Fruit fly (Drosophila melanogaster) whole organism, embryonic: ENCODE results near the gene CG6479.

ENCODE experiments used
- Antp ChIP-seq: fragments of 200-800 bp; sonication (Bioruptor generic); optimal IDR thresholded peaks from 3 replicates; lab custom pipeline; 2016; ENCODE audit warnings: missing biosample characterization, missing genetic modification characterization
- C15 ChIP-seq: fragments of 200-800 bp; sonication (Bioruptor generic); IDR thresholded peaks from 3 replicates; pipeline ENCODE4 v1.3.6; 2022; ENCODE audit warnings: missing biosample characterization, missing genetic modification characterization
- CG11723 ChIP-seq: fragments of 200-800 bp; sonication (Bioruptor generic); optimal IDR thresholded peaks from 2 replicates; lab custom pipeline; 2017; ENCODE audit warnings: missing biosample characterization, mild to moderate bottlenecking, missing genetic modification characterization
- CG14710 ChIP-seq: fragments of 200-800 bp; sonication (Bioruptor generic); optimal IDR thresholded peaks from 3 replicates; lab custom pipeline; 2019; ENCODE audit warnings: missing biosample characterization, mild to moderate bottlenecking, missing genetic modification characterization, moderate library complexity
- CG15011 ChIP-seq: fragments of 200-800 bp; sonication (Bioruptor generic); optimal IDR thresholded peaks from 3 replicates; lab custom pipeline; 2018; ENCODE audit warnings: missing biosample characterization, mild to moderate bottlenecking, missing genetic modification characterization
- CG17829 ChIP-seq: fragments of 200-800 bp; optimal IDR thresholded peaks from 2 replicates; lab custom pipeline; 2019; ENCODE audit warnings: missing biosample characterization, mild to moderate bottlenecking, missing genetic modification characterization, moderate library complexity
- CG2116 ChIP-seq: fragments of 200-800 bp; sonication (Bioruptor generic); optimal IDR thresholded peaks from 3 replicates; lab custom pipeline; 2018; ENCODE audit warnings: missing biosample characterization, mild to moderate bottlenecking, missing genetic modification characterization
- CG2712 ChIP-seq: fragments of 200-800 bp; optimal IDR thresholded peaks from 3 replicates; lab custom pipeline; 2019; ENCODE audit warnings: missing biosample characterization, mild to moderate bottlenecking, missing genetic modification characterization, moderate library complexity
- CG31388 ChIP-seq: fragments of 200-800 bp; sonication (Bioruptor generic); optimal IDR thresholded peaks from 2 replicates; lab custom pipeline; 2016; ENCODE audit warnings: missing biosample characterization, missing genetic modification characterization
- CG4617 ChIP-seq: fragments of 200-800 bp; sonication (Bioruptor generic); optimal IDR thresholded peaks from 3 replicates; lab custom pipeline; 2016; ENCODE audit warnings: missing biosample characterization, missing genetic modification characterization, borderline replicate concordance
- CG4854 ChIP-seq: fragments of 200-800 bp; sonication (Bioruptor generic); optimal IDR thresholded peaks from 2 replicates; lab custom pipeline; 2016; ENCODE audit warnings: missing biosample characterization, missing genetic modification characterization, inconsistent platforms
- CG8388 ChIP-seq: fragments of 200-800 bp; sonication (Bioruptor generic); optimal IDR thresholded peaks from 2 replicates; lab custom pipeline; 2019; ENCODE audit warnings: missing biosample characterization, mild to moderate bottlenecking, missing genetic modification characterization, moderate library complexity
- Chrac-16 ChIP-seq: fragments of 200-800 bp; sonication (Bioruptor generic); optimal IDR thresholded peaks from 3 replicates; lab custom pipeline; 2016; ENCODE audit warnings: missing biosample characterization, missing genetic modification characterization
- ERR ChIP-seq: fragments of 200-800 bp; sonication (Bioruptor generic); optimal IDR thresholded peaks from 2 replicates; lab custom pipeline; 2016; ENCODE audit warnings: missing biosample characterization, missing genetic modification characterization
- Elba2 ChIP-seq: fragments of 200-800 bp; sonication (Bioruptor generic); optimal IDR thresholded peaks from 3 replicates; lab custom pipeline; 2016; ENCODE audit warnings: missing biosample characterization, missing genetic modification characterization
- Kr ChIP-seq: fragments of 200-800 bp; sonication (Bioruptor generic); optimal IDR thresholded peaks from 2 replicates; lab custom pipeline; 2017; ENCODE audit warnings: missing biosample characterization, mild to moderate bottlenecking, missing genetic modification characterization
- Lhr ChIP-seq: fragments of 200-800 bp; sonication (Bioruptor generic); optimal IDR thresholded peaks from 3 replicates; lab custom pipeline; 2017; ENCODE audit warnings: mild to moderate bottlenecking, missing biosample characterization, missing genetic modification reagents, missing genetic modification characterization
- MESR4 ChIP-seq: fragments of 200-800 bp; sonication (Bioruptor generic); optimal IDR thresholded peaks from 2 replicates; lab custom pipeline; 2018; ENCODE audit warnings: missing biosample characterization, mild to moderate bottlenecking, missing genetic modification characterization, moderate library complexity
- Myb ChIP-seq: fragments of 200-800 bp; sonication (Bioruptor generic); optimal IDR thresholded peaks from 2 replicates; lab custom pipeline; 2016; ENCODE audit warnings: missing biosample characterization, missing genetic modification characterization
- Scr ChIP-seq: fragments of 200-800 bp; sonication (Bioruptor generic); IDR thresholded peaks from 2 replicates; pipeline ENCODE4 v1.3.6; 2022; ENCODE audit warnings: missing biosample characterization, missing genetic modification characterization; ENCODE audit not compliant: partially characterized antibody
- Sry-δ ChIP-seq: fragments of 200-800 bp; sonication (Bioruptor generic); optimal IDR thresholded peaks from 2 replicates; lab custom pipeline; 2016; ENCODE audit warnings: missing biosample characterization, missing genetic modification characterization
- YL-1 ChIP-seq: fragments of 200-800 bp; sonication (Bioruptor generic); optimal IDR thresholded peaks from 3 replicates; lab custom pipeline; 2017; ENCODE audit warnings: missing biosample characterization, mild to moderate bottlenecking, missing genetic modification characterization
- abd-A ChIP-seq: fragments of 200-800 bp; sonication (Bioruptor generic); optimal IDR thresholded peaks from 3 replicates; lab custom pipeline; 2019; ENCODE audit warnings: missing biosample characterization, mild to moderate bottlenecking, missing genetic modification characterization, moderate library complexity
- crc ChIP-seq: fragments of 200-800 bp; sonication (Bioruptor generic); optimal IDR thresholded peaks from 2 replicates; lab custom pipeline; 2016; ENCODE audit warnings: missing biosample characterization, missing genetic modification characterization
- dan ChIP-seq: fragments of 200-800 bp; sonication (Bioruptor generic); IDR thresholded peaks from 2 replicates; pipeline ENCODE4 v1.3.6; 2022; ENCODE audit warnings: missing biosample characterization, missing genetic modification characterization
- dm ChIP-seq: fragments of 200-800 bp; sonication (Bioruptor generic); optimal IDR thresholded peaks from 3 replicates; lab custom pipeline; 2016; ENCODE audit warnings: missing biosample characterization, missing genetic modification characterization
- dmrt11E ChIP-seq: fragments of 200-800 bp; sonication (Bioruptor generic); optimal IDR thresholded peaks from 3 replicates; lab custom pipeline; 2018; ENCODE audit warnings: missing biosample characterization, mild to moderate bottlenecking, missing genetic modification characterization, moderate library complexity
- fd96Cb ChIP-seq: fragments of 200-800 bp; sonication (Bioruptor generic); optimal IDR thresholded peaks from 2 replicates; lab custom pipeline; 2018; ENCODE audit warnings: missing biosample characterization, mild to moderate bottlenecking, missing genetic modification characterization, moderate library complexity
- her ChIP-seq: fragments of 200-800 bp; sonication (Bioruptor generic); optimal IDR thresholded peaks from 2 replicates; lab custom pipeline; 2016; ENCODE audit warnings: missing biosample characterization, missing genetic modification characterization
- nerfin-2 ChIP-seq: fragments of 200-800 bp; sonication (Bioruptor generic); IDR thresholded peaks from 2 replicates; pipeline ENCODE4 v1.3.6; 2022; ENCODE audit warnings: missing biosample characterization, missing genetic modification characterization; ENCODE audit not compliant: partially characterized antibody
- nmo ChIP-seq: fragments of 200-800 bp; sonication (Bioruptor generic); optimal IDR thresholded peaks from 2 replicates; lab custom pipeline; 2018; ENCODE audit warnings: missing biosample characterization, mild to moderate bottlenecking, missing genetic modification characterization, moderate library complexity
- onecut ChIP-seq: fragments of 200-800 bp; sonication (Bioruptor generic); IDR thresholded peaks from 2 replicates; pipeline ENCODE4 v1.3.6; 2022; ENCODE audit warnings: missing biosample characterization, missing genetic modification characterization
- org-1 ChIP-seq: fragments of 200-800 bp; sonication (Bioruptor generic); optimal IDR thresholded peaks from 2 replicates; lab custom pipeline; 2017; ENCODE audit warnings: missing biosample characterization, missing genetic modification characterization
- pfk ChIP-seq: fragments of 200-800 bp; sonication (Bioruptor generic); optimal IDR thresholded peaks from 2 replicates; lab custom pipeline; 2018; ENCODE audit warnings: missing biosample characterization, mild to moderate bottlenecking, missing genetic modification characterization, moderate library complexity
- phol ChIP-seq: fragments of 200-800 bp; sonication (Bioruptor generic); optimal IDR thresholded peaks from 3 replicates; lab custom pipeline; 2018; ENCODE audit warnings: missing biosample characterization, mild to moderate bottlenecking, missing genetic modification characterization, moderate library complexity
- pzg ChIP-seq: fragments of 200-800 bp; sonication (Bioruptor generic); optimal IDR thresholded peaks from 3 replicates; lab custom pipeline; 2018; ENCODE audit warnings: missing biosample characterization, mild to moderate bottlenecking, missing genetic modification characterization, moderate library complexity
- sob ChIP-seq: fragments of 200-800 bp; sonication (Bioruptor generic); IDR thresholded peaks from 2 replicates; pipeline ENCODE4 v1.3.6; 2022; ENCODE audit warnings: missing biosample characterization, missing genetic modification characterization
- stwl ChIP-seq: fragments of 200-800 bp; sonication (Bioruptor generic); optimal IDR thresholded peaks from 3 replicates; lab custom pipeline; 2018; ENCODE audit warnings: missing biosample characterization, mild to moderate bottlenecking, missing genetic modification characterization, moderate library complexity
- trem ChIP-seq: fragments of 200-800 bp; optimal IDR thresholded peaks from 3 replicates; lab custom pipeline; 2019; ENCODE audit warnings: missing biosample characterization, mild to moderate bottlenecking, missing genetic modification characterization, moderate library complexity
- vvl ChIP-seq: fragments of 200-800 bp; sonication (Bioruptor generic); IDR thresholded peaks from 2 replicates; pipeline ENCODE4 v1.3.6; 2022; ENCODE audit warnings: missing biosample characterization, missing genetic modification characterization

CG6479 gene

dm6 chr3L:17352812-17353211 lies 13.8 kb upstream of the CG6479 start (continued):
- no peak for TF ChIP-seq Kr (GFP tag; lab: Kevin White, UChicago)
- no peak for TF ChIP-seq CG31388 (GFP tag; lab: Kevin White, UChicago)
- TF ChIP-seq MESR4: peak; percentile 43
- TF ChIP-seq CG11723 (GFP tag; lab: Kevin White, UChicago): no peak
- TF ChIP-seq trem (tag; lab: Kevin White, UChicago): peak; percentile 95
- peak; percentile 17 for TF ChIP-seq Elba2 (GFP tag; lab: Kevin White, UChicago)
- TF ChIP-seq crc (GFP tag; lab: Kevin White, UChicago): no peak
- TF ChIP-seq Antp (GFP tag; lab: Kevin White, UChicago): no peak
- peak; percentile 48 for TF ChIP-seq nmo
- TF ChIP-seq Scr (GFP tag; lab: Robert Waterston, UW): peak; percentile 45
- no peak for TF ChIP-seq nerfin-2
- no peak for TF ChIP-seq Chrac-16 (GFP tag; lab: Kevin White, UChicago)
- peak; percentile 53 for TF ChIP-seq Myb
- TF ChIP-seq abd-A (tag; lab: Kevin White, UChicago): peak; percentile 63
- TF ChIP-seq pfk (GFP tag; lab: Kevin White, UChicago): no peak
- TF ChIP-seq CG2116 (GFP tag; lab: Kevin White, UChicago): peak; percentile 49
- peak; percentile 38 for TF ChIP-seq CG2712
- peak; percentile 55 for TF ChIP-seq CG14710 (tag; lab: Kevin White, UChicago)
- no peak for TF ChIP-seq ERR
- peak; percentile 89 for TF ChIP-seq CG4854 (GFP tag; lab: Kevin White, UChicago)
- TF ChIP-seq dm (GFP tag; lab: Kevin White, UChicago): peak; percentile 79
- TF ChIP-seq C15 (GFP tag; lab: Robert Waterston, UW): no peak
- TF ChIP-seq CG8388: peak; percentile 8
- TF ChIP-seq YL-1 (GFP tag; lab: Kevin White, UChicago): peak; percentile 35
- TF ChIP-seq CG4617 (GFP tag; lab: Kevin White, UChicago): peak; percentile 52
- no peak for TF ChIP-seq dmrt11E (tag; lab: Kevin White, UChicago)
- no peak for TF ChIP-seq fd96Cb
- no peak for TF ChIP-seq her (GFP tag; lab: Kevin White, UChicago)
- TF ChIP-seq dan: no peak
- TF ChIP-seq phol (tag; lab: Kevin White, UChicago): peak; percentile 50
- peak; percentile 84 for TF ChIP-seq pzg
- peak; percentile 55 for TF ChIP-seq Sry-δ
- peak; percentile 78 for TF ChIP-seq onecut (GFP tag; lab: Robert Waterston, UW)
- TF ChIP-seq CG15011: no peak
- peak; percentile 76 for TF ChIP-seq Lhr (GFP tag; lab: Kevin White, UChicago)
- TF ChIP-seq sob (GFP tag; lab: Robert Waterston, UW): 0 out of 2 replicates have a peak, but pooled peaks have one; percentile 15
- TF ChIP-seq org-1 (GFP tag; lab: Kevin White, UChicago): no peak
- TF ChIP-seq CG17829: peak; percentile 46

DNA sequence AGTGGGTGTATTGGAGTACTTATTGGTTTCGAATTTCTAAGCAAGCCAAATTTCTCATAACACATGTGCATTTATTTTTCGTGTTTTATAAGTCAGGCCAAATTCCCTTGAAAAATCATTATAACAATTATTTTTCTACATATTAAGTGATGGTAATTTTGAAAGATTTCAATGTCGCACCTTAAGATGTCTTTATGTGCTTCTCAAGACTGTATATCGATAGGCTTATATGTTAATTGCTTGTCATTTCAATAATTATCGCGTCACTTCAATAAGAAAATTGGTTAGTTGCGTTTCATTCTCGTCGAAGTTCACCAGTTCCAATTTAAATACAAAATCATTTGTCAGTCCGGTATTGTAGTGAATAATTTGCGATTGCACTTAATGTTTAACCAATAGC lies 12.5 kb upstream of the CG6479 start, which contains the start of gene CG7692:
Gene CG7692 (plus strand): TSS at position 301 of the 400 bp plus-strand sequence.
- TF ChIP-seq Sry-δ (peak; percentile 16), stwl (peak; percentile 23), vvl (GFP tag; lab: Robert Waterston, UW) (peak; percentile 33; the same call in 1 of the 2 replicates), abd-A (tag; lab: Kevin White, UChicago) (no peak)
